Fruit fly (Drosophila melanogaster) whole organism, adult: ENCODE data around the gene Klp3A.

Experiments
- CG11617 ChIP-seq: fragments of 200-800 bp; sonication (Bioruptor generic); optimal IDR thresholded peaks from 2 replicates; lab custom pipeline; 2017; ENCODE audit warnings: mild to moderate bottlenecking, missing biosample characterization, missing genetic modification reagents, missing genetic modification characterization
- CG12768 ChIP-seq: fragments of 200-800 bp; sonication (Bioruptor generic); optimal IDR thresholded peaks from 2 replicates; lab custom pipeline; 2017; ENCODE audit warnings: missing biosample characterization, missing genetic modification characterization, mild to moderate bottlenecking, moderate library complexity, missing genetic modification reagents
- CG14711 ChIP-seq: fragments of 200-800 bp; sonication (Bioruptor generic); optimal IDR thresholded peaks from 2 replicates; lab custom pipeline; 2018; ENCODE audit warnings: missing biosample characterization, mild to moderate bottlenecking, missing genetic modification characterization, moderate library complexity
- CG1620 ChIP-seq: fragments of 200-800 bp; sonication (Bioruptor generic); optimal IDR thresholded peaks from 2 replicates; lab custom pipeline; 2016; ENCODE audit warnings: missing biosample characterization, missing genetic modification characterization
- CG33017 ChIP-seq: fragments of 200-800 bp; sonication (Bioruptor generic); optimal IDR thresholded peaks from 2 replicates; lab custom pipeline; 2018; ENCODE audit warnings: missing biosample characterization, mild to moderate bottlenecking, missing genetic modification characterization, moderate library complexity
- CG5204 ChIP-seq: fragments of 200-800 bp; sonication (Bioruptor generic); optimal IDR thresholded peaks from 2 replicates; lab custom pipeline; 2016; ENCODE audit warnings: missing biosample characterization, missing genetic modification characterization
- CG7045 ChIP-seq: fragments of 200-800 bp; sonication (Bioruptor generic); optimal IDR thresholded peaks from 2 replicates; lab custom pipeline; 2017; ENCODE audit warnings: missing biosample characterization, mild to moderate bottlenecking, missing genetic modification characterization
- CG7101 ChIP-seq: fragments of 200-800 bp; sonication (Bioruptor generic); optimal IDR thresholded peaks from 2 replicates; lab custom pipeline; 2018; ENCODE audit warnings: missing biosample characterization, mild to moderate bottlenecking, missing genetic modification characterization, moderate library complexity
- Clk ChIP-seq: fragments of 200-800 bp; sonication (Bioruptor generic); optimal IDR thresholded peaks from 2 replicates; lab custom pipeline; 2017; ENCODE audit warnings: missing biosample characterization, missing genetic modification characterization
- Crg-1 ChIP-seq: fragments of 200-800 bp; sonication (Bioruptor generic); optimal IDR thresholded peaks from 2 replicates; lab custom pipeline; 2016; ENCODE audit warnings: missing biosample characterization, missing genetic modification characterization
- Hr96 ChIP-seq: fragments of 200-800 bp; sonication (Bioruptor generic); optimal IDR thresholded peaks from 2 replicates; lab custom pipeline; 2016; ENCODE audit warnings: missing biosample characterization, missing genetic modification characterization
- Mnt ChIP-seq: fragments of 200-800 bp; sonication (Bioruptor generic); optimal IDR thresholded peaks from 2 replicates; lab custom pipeline; 2016; ENCODE audit warnings: missing biosample characterization, mild to moderate bottlenecking, missing genetic modification characterization
- bab1 ChIP-seq: fragments of 200-800 bp; sonication (Bioruptor generic); optimal IDR thresholded peaks from 3 replicates; lab custom pipeline; 2019; ENCODE audit warnings: missing biosample characterization, mild to moderate bottlenecking, missing genetic modification characterization, moderate library complexity
- cic ChIP-seq: fragments of 200-800 bp; sonication (Bioruptor generic); optimal IDR thresholded peaks from 2 replicates; lab custom pipeline; 2017; ENCODE audit warnings: missing biosample characterization, mild to moderate bottlenecking, missing genetic modification characterization, moderate library complexity
- cnc ChIP-seq, 2 experiments: fragments of >200 bp; optimal IDR thresholded peaks; 2 replicates each; lab custom pipeline; 2017
- kay ChIP-seq: fragments of 200-800 bp; sonication (Bioruptor generic); peaks from one replicate; lab custom pipeline; 2016; ENCODE audit warnings: missing biosample characterization, missing genetic modification characterization, borderline replicate concordance
- ovo ChIP-seq: fragments of 200-800 bp; sonication (Bioruptor generic); optimal IDR thresholded peaks from 2 replicates; lab custom pipeline; 2016; ENCODE audit warnings: missing biosample characterization, missing genetic modification characterization
- pad ChIP-seq: fragments of 200-800 bp; sonication (Bioruptor generic); optimal IDR thresholded peaks from 3 replicates; lab custom pipeline; 2017; ENCODE audit warnings: missing biosample characterization, missing genetic modification characterization, mild to moderate bottlenecking, moderate library complexity, missing genetic modification reagents
- tj ChIP-seq: fragments of 200-800 bp; sonication (Bioruptor generic); optimal IDR thresholded peaks from 3 replicates; lab custom pipeline; 2017; ENCODE audit warnings: missing biosample characterization, mild to moderate bottlenecking, missing genetic modification characterization, moderate library complexity
- toe ChIP-seq: fragments of 200-800 bp; sonication (Bioruptor generic); optimal IDR thresholded peaks from 2 replicates; lab custom pipeline; 2016; ENCODE audit warnings: missing biosample characterization, missing genetic modification characterization

Klp3A gene

DNA sequence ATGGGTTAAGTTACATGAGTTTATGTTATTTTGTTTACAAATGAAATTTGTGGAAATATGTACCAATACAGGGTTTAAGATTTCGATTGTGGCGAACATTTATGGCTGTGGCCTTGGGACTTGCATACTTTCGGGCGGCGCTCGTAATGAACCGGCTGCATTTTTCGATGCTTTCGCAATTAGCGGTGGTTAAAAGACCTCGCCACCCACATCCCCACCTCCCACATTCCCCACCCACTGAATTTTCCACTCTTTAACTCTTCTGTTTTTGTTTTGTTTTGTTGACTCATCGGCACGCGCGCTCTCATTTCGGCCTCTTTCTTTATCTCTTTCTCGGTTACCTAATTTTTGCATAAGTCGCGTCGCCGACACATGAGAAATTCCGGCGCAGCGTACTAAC, 41.7 kb upstream of the Klp3A start:
- TF ChIP-seq cic (GFP tag; lab: Kevin White, UChicago) (no peak), CG33017 (tag; lab: Kevin White, UChicago) (no peak), bab1 (GFP tag; lab: Kevin White, UChicago) (no peak), CG7101 (tag; lab: Kevin White, UChicago) (no peak), CG7045 (GFP tag; lab: Kevin White, UChicago) (no peak), CG12768 (no peak), kay (GFP tag; lab: Kevin White, UChicago) (no peak), cnc (optimal IDR thresholded peaks at IDR 0.05; lab: Kevin White, UChicago) (no peak), toe (GFP tag; lab: Kevin White, UChicago) (no peak), CG5204 (GFP tag; lab: Kevin White, UChicago) (no peak), tj (GFP tag; lab: Kevin White, UChicago) (no peak), pad (GFP tag; lab: Kevin White, UChicago) (no peak), Mnt (GFP tag; lab: Kevin White, UChicago) (no peak), CG14711 (no peak), Crg-1 (GFP tag; lab: Kevin White, UChicago) (no peak), ovo (GFP tag; lab: Kevin White, UChicago) (no peak), Hr96 (GFP tag; lab: Kevin White, UChicago) (no peak), Clk (GFP tag; lab: Kevin White, UChicago) (no peak)

DNA sequence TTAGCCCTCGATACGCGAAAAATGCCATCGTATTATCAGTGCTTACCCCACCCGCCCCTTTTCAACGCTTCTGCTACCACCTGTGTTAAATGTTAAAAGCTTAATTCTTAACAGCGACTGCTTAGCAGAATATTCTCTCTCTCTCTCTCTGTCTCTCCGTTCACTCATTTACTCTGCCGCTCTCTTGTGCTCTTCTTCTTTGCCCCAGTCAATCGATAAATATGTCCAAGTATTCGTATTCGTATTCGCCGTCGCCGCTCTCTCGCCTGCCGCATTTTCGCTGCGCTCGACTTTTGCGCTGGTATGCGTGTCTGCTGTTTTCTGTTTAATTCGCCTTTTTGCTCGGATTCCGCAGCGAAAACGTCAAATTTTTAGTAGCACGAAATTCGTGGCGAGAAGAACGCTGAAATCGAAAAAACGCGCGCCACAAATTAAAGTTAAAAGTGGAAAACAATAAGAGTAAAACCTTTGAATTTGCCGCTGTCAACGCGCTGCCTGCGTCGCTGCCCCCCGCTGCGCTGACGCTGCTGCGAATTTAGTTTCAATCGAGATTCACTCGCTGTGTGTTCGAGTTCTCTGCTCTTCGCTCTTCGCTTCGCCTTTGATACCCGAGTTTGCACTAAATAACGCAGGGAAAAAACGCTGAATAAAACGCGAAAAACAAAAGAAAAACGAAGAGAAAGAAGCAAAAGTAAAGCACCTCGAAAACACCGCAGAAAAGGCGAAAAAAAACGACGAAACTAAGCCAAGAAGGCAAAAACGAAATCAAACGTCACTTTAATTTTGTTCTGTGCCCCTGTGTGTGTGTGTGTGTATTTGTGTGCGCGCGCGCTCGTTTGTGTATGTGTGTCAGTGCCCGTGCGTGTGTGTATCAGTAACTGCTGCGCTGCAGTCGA, 38.9 kb upstream of the Klp3A start:
- TF ChIP-seq CG11617 (GFP tag; lab: Kevin White, UChicago), result peak; percentile 36
- TF ChIP-seq CG7045 (GFP tag; lab: Kevin White, UChicago), result no peak
- TF ChIP-seq bab1 (GFP tag; lab: Kevin White, UChicago), result peak; percentile 1
- TF ChIP-seq kay (GFP tag; lab: Kevin White, UChicago), result no peak
- TF ChIP-seq tj (GFP tag; lab: Kevin White, UChicago), result peak; percentile 75
- peak; percentile 21 for TF ChIP-seq cic (GFP tag; lab: Kevin White, UChicago)
- TF ChIP-seq CG12768, result peak; percentile 23
- peak; percentile 30 for TF ChIP-seq CG7101 (tag; lab: Kevin White, UChicago)
- TF ChIP-seq Mnt (GFP tag; lab: Kevin White, UChicago), result peak; percentile 34
- no peak for TF ChIP-seq CG33017 (tag; lab: Kevin White, UChicago)
- peak; percentile 34 for TF ChIP-seq pad (GFP tag; lab: Kevin White, UChicago)

DNA sequence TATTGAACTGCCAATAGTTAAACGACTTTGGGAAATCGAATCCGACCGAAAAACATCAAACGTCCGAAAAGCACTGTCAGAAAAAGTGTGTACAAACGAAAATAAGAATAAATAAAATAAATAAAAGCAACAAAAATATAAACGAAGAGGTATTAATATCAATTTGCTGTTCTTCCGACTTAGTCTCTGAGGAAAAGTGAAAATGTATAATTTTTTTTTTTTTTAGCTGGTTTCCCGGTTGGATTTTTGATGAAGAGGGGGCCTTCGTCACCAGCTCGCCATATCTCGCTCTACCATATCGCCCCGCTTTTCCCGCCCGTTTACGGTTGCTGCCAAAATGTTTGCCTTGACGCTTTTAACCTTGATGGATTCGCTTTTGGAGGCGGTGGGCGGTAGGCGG, 34.8 kb upstream of the Klp3A start:
- no peak for TF ChIP-seq Hr96 (GFP tag; lab: Kevin White, UChicago)
- no peak for TF ChIP-seq bab1 (GFP tag; lab: Kevin White, UChicago)
- no peak for TF ChIP-seq Mnt (GFP tag; lab: Kevin White, UChicago)
- no peak for TF ChIP-seq cnc (optimal IDR thresholded peaks at IDR 0.05; lab: Kevin White, UChicago)
- TF ChIP-seq Clk (GFP tag; lab: Kevin White, UChicago), result no peak
- no peak for TF ChIP-seq CG5204 (GFP tag; lab: Kevin White, UChicago)
- no peak for TF ChIP-seq pad (GFP tag; lab: Kevin White, UChicago)
- TF ChIP-seq CG7101 (tag; lab: Kevin White, UChicago), result no peak

DNA sequence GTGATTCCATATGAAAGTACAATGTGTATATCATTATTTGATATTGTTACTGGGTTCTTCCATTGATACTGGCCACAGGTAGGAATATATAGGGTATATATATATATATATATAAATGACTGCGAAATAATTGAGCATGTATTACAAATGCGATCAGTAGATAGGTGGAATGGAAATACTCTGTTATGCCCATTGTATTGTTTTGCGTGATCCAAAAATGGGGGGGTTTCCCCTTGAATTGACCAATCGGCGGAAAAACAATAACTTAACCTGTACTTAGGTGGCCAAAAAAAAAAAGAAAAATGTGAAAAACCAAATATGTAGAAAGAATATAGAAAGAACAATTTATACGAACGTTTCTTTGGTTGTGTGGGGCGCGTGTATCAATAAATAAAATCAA, 34.1 kb upstream of the Klp3A start:
- TF ChIP-seq CG7045 (GFP tag; lab: Kevin White, UChicago) (no peak), CG7101 (tag; lab: Kevin White, UChicago) (no peak), CG11617 (GFP tag; lab: Kevin White, UChicago) (no peak), ovo (GFP tag; lab: Kevin White, UChicago) (no peak), bab1 (GFP tag; lab: Kevin White, UChicago) (no peak), Mnt (GFP tag; lab: Kevin White, UChicago) (no peak)

DNA sequence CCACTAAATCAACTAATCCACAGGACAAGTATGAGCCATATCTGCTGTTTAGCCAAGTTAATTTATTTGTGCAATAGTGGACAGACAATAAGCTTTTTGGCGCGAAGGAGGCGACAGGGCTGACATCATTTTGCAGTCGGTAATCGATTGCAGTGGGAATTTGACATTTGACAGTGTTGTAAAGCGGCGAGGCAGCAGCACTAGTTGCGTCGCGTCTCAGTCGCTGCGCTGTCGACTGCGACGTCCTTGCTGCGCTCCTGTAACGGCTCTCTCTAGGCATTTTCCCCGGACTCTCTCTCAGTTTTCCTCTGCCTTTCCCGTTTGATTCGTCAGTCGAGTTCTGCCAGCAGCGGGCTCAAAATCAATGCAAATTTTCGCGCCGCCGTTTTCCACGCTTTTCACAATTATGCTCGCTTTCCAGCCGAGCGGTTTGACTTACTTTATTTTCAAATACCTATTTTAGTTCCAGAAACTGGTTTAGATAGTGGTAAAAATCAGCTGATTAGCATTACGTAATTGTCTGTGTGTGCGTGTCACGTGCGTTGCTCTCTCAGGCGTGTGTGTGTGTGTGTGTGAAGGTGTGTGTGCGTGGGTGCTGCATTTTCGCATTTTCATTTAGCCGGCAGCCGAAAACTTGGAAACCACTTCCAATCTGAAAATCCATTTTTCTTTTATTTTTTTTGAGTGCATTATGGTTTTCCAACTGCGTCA, 33.1 kb upstream of the Klp3A start:
- TF ChIP-seq CG11617 (GFP tag; lab: Kevin White, UChicago) (no peak), Crg-1 (GFP tag; lab: Kevin White, UChicago) (no peak), ovo (GFP tag; lab: Kevin White, UChicago) (no peak), tj (GFP tag; lab: Kevin White, UChicago) (no peak), CG33017 (tag; lab: Kevin White, UChicago) (no peak)

DNA sequence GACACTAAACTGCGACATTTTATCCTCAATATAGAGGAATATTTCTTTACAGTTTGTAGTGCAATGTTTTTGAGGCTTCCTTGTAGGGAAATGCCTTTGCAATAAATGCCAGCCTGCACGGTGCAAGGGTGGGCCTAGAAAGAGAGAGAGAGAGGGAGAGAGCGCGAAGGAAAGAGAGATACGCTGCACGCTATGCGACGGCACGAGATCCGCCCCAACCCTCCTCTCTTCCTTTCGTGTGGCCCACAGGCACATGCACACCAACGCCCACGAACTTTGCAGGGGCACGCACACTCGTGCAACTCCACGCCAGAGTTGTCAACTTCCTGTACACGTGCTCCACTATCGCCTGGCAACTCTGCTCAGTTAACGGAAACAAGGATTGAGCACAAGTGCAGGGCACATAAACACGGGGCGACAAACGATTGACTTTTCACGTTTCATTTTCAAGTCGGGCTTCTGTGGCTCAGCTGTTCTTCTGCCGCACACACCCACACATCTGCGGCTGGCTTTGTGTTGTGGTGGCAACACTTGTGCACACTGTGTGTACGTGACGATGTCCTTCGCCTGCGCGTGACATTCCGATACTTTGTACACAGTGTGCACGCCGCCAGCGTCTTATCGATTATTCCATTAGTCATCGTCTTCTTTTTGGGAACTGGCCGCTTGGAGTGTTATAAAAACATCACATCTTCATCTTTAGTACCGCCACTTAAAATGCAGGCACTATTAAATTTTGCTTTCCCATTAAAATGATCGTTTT, 32.3 kb upstream of the Klp3A start:
- TF ChIP-seq CG14711, result peak; percentile 73
- TF ChIP-seq Clk (GFP tag; lab: Kevin White, UChicago), result no peak
- no peak for TF ChIP-seq CG1620 (GFP tag; lab: Kevin White, UChicago)
